Worm (Caenorhabditis elegans) whole organism, mixed stage, embryonic: ENCODE results near the gene R02F2.8.

Source experiments
- ceh-83 ChIP-seq: fragments of 200-800 bp; sonication (Bioruptor generic); optimal IDR thresholded peaks from 2 replicates; lab custom pipeline; 2018; ENCODE audit warnings: mild to moderate bottlenecking, missing genetic modification characterization, missing compliant biosample characterization
- ces-1 ChIP-seq: fragments of 150-350 bp; optimal IDR thresholded peaks from 2 replicates; lab custom pipeline; 2014; ENCODE audit warnings: missing biosample characterization, missing genetic modification reagents, missing genetic modification characterization
- drap-1 ChIP-seq: fragments of 200-800 bp; sonication (Bioruptor generic); optimal IDR thresholded peaks from 3 replicates; lab custom pipeline; 2018; ENCODE audit warnings: mild to moderate bottlenecking, missing genetic modification characterization, missing compliant biosample characterization
- elt-3 ChIP-seq: fragments of 150-350 bp; optimal IDR thresholded peaks from 2 replicates; lab custom pipeline; 2014; ENCODE audit warnings: missing biosample characterization, missing genetic modification characterization
- nhr-237 ChIP-seq: fragments of 150-350 bp; optimal IDR thresholded peaks from 2 replicates; lab custom pipeline; 2014; ENCODE audit warnings: missing biosample characterization, missing genetic modification characterization
- pha-4 ChIP-seq: fragments of 150-350 bp; optimal IDR thresholded peaks from 2 replicates; lab custom pipeline; 2018; ENCODE audit warnings: missing biosample characterization, missing genetic modification reagents, missing genetic modification characterization
- unc-120 ChIP-seq: sonication (generic microtip); optimal IDR thresholded peaks from 2 replicates; lab custom pipeline; 2017; ENCODE audit warnings: missing genetic modification characterization, missing compliant biosample characterization; ENCODE audit not compliant: poor library complexity, severe bottlenecking
- unc-62 ChIP-seq: fragments of 150-350 bp; optimal IDR thresholded peaks from 2 replicates; lab custom pipeline; 2014; ENCODE audit warnings: missing biosample characterization, missing genetic modification reagents, missing genetic modification characterization

DNA sequence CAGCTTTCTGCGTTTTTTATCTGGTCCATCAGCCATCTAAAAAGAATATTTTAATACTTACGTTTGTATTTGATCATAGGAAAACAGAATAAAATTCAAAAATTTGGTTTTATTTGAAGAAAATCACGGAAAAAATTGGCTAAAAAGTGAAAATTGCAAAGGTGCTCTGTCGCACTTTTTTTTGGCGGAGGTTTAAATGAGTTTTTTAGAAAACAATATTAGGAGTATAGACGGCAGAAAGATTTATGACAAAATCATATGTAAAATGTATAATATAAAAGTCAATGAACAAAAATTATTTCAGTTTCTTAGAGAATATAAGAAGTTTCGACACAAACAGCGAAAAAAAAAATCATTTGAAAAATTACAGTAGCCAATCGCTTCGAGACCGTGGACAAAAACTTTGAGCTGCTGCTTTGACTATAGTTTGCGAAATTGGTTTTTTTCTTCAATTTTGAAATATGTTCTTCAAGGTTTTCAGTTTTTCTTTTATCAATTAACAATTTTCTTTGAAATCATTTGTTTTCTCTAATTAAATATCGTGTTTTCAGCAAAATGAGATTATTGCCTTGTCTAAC lies 11.2 kb downstream of the R02F2.8 start, which contains the start of the genes R02F2.7 and R02F2.4:
- TF ChIP-seq pha-4 (tag; lab: Kevin White, UChicago), result no peak
- no peak for TF ChIP-seq unc-62 (GFP tag; lab: Kevin White, UChicago)
- no peak for TF ChIP-seq drap-1 (GFP tag; lab: Kevin White, UChicago)
- TF ChIP-seq ces-1 (GFP tag; lab: Kevin White, UChicago), result no peak
- no peak for TF ChIP-seq nhr-237
- no peak for TF ChIP-seq elt-3 (tag; lab: Kevin White, UChicago)
- no peak for TF ChIP-seq unc-120
- TF ChIP-seq ceh-83, result no peak
